Fruit fly (Drosophila melanogaster) whole organism, embryonic: Measurements from ENCODE around the gene Inx5.

Experiments used
- Aef1 ChIP-seq: fragments of 200-800 bp; sonication (Bioruptor generic); IDR thresholded peaks from 3 replicates; pipeline ENCODE4 v1.3.6; 2022; ENCODE audit warnings: missing biosample characterization, missing genetic modification characterization
- Atf6 ChIP-seq: fragments of 200-800 bp; sonication (Bioruptor generic); IDR thresholded peaks from 2 replicates; pipeline ENCODE4 v1.3.6; 2022; ENCODE audit warnings: missing biosample characterization, missing genetic modification characterization
- BtbVII ChIP-seq: fragments of 200-800 bp; sonication (Bioruptor generic); optimal IDR thresholded peaks from 3 replicates; lab custom pipeline; 2017; ENCODE audit warnings: missing biosample characterization, mild to moderate bottlenecking, missing genetic modification characterization
- CG1024 ChIP-seq: fragments of 200-800 bp; sonication (Bioruptor generic); IDR thresholded peaks from 2 replicates; pipeline ENCODE4 v1.3.6; 2022; ENCODE audit warnings: missing biosample characterization, missing genetic modification characterization
- CG10654 ChIP-seq: fragments of 200-800 bp; sonication (Bioruptor generic); optimal IDR thresholded peaks from 2 replicates; lab custom pipeline; 2016; ENCODE audit warnings: missing biosample characterization, missing genetic modification characterization
- CG11085 ChIP-seq: fragments of 200-800 bp; sonication (Bioruptor generic); IDR thresholded peaks from 2 replicates; pipeline ENCODE4 v1.3.6; 2022; ENCODE audit warnings: missing biosample characterization, missing genetic modification characterization
- CG11456 ChIP-seq: fragments of 200-800 bp; sonication (Bioruptor generic); IDR thresholded peaks from 3 replicates; pipeline ENCODE4 v1.3.6; 2022; ENCODE audit warnings: missing biosample characterization, missing genetic modification characterization
- CG13287 ChIP-seq: fragments of 200-800 bp; sonication (Bioruptor generic); IDR thresholded peaks from 2 replicates; pipeline ENCODE4 v1.3.6; 2022; ENCODE audit warnings: missing biosample characterization, missing genetic modification characterization; ENCODE audit not compliant: partially characterized antibody
- CG15073 ChIP-seq: fragments of 200-800 bp; sonication (Bioruptor generic); optimal IDR thresholded peaks from 2 replicates; lab custom pipeline; 2016; ENCODE audit warnings: missing biosample characterization, missing genetic modification characterization
- CG15269 ChIP-seq: fragments of 200-800 bp; sonication (Bioruptor generic); optimal IDR thresholded peaks from 2 replicates; lab custom pipeline; 2018; ENCODE audit warnings: missing biosample characterization, mild to moderate bottlenecking, missing genetic modification characterization, moderate library complexity
- CG1603 ChIP-seq: fragments of 200-800 bp; sonication (Bioruptor generic); optimal IDR thresholded peaks from 2 replicates; lab custom pipeline; 2019; ENCODE audit warnings: missing biosample characterization, mild to moderate bottlenecking, missing genetic modification characterization, moderate library complexity
- CG18764 ChIP-seq: fragments of 200-800 bp; sonication (Bioruptor generic); optimal IDR thresholded peaks from 3 replicates; lab custom pipeline; 2016; ENCODE audit warnings: missing biosample characterization, missing genetic modification characterization
- CG31365 ChIP-seq: fragments of 200-800 bp; sonication (Bioruptor generic); optimal IDR thresholded peaks from 2 replicates; lab custom pipeline; 2018; ENCODE audit warnings: missing biosample characterization, mild to moderate bottlenecking, missing genetic modification characterization
- CG32767 ChIP-seq: fragments of 200-800 bp; sonication (Bioruptor generic); IDR thresholded peaks from 2 replicates; pipeline ENCODE4 v1.3.6; 2022; ENCODE audit warnings: missing biosample characterization, missing genetic modification characterization
- CG4328 ChIP-seq: fragments of 200-800 bp; sonication (Bioruptor generic); optimal IDR thresholded peaks from 3 replicates; lab custom pipeline; 2017; ENCODE audit warnings: missing biosample characterization, missing genetic modification reagents, missing genetic modification characterization
- CG6765 ChIP-seq: fragments of 200-800 bp; sonication (Bioruptor generic); optimal IDR thresholded peaks from 3 replicates; lab custom pipeline; 2017; ENCODE audit warnings: missing biosample characterization, mild to moderate bottlenecking, missing genetic modification characterization
- CG7987 ChIP-seq: fragments of 200-800 bp; sonication (Bioruptor generic); optimal IDR thresholded peaks from 2 replicates; lab custom pipeline; 2018; ENCODE audit warnings: missing biosample characterization, mild to moderate bottlenecking, missing genetic modification characterization, moderate library complexity
- CG9609 ChIP-seq: fragments of 200-800 bp; sonication (Bioruptor generic); optimal IDR thresholded peaks from 3 replicates; lab custom pipeline; 2016; ENCODE audit warnings: missing biosample characterization, missing genetic modification characterization
- Dll ChIP-seq: fragments of 200-800 bp; sonication (Bioruptor generic); IDR thresholded peaks from 4 replicates; pipeline ENCODE4 v1.3.6; 2022; ENCODE audit warnings: missing biosample characterization, missing genetic modification characterization; ENCODE audit not compliant: partially characterized antibody
- Doc2 ChIP-seq: fragments of 200-800 bp; sonication (Bioruptor generic); IDR thresholded peaks from 2 replicates; pipeline ENCODE4 v1.3.6; 2022; ENCODE audit warnings: missing biosample characterization, missing genetic modification characterization
- Elba2 ChIP-seq: fragments of 200-800 bp; sonication (Bioruptor generic); optimal IDR thresholded peaks from 3 replicates; lab custom pipeline; 2016; ENCODE audit warnings: missing biosample characterization, missing genetic modification characterization
- Fer2 ChIP-seq: fragments of 200-800 bp; sonication (Bioruptor generic); optimal IDR thresholded peaks from 2 replicates; lab custom pipeline; 2018; ENCODE audit warnings: missing biosample characterization, mild to moderate bottlenecking, missing genetic modification characterization, moderate library complexity
- HLH3B ChIP-seq: fragments of 200-800 bp; sonication (Bioruptor generic); IDR thresholded peaks from 2 replicates; pipeline ENCODE4 v1.3.6; 2022; ENCODE audit warnings: missing biosample characterization, missing genetic modification characterization
- HmgD ChIP-seq: fragments of 200-800 bp; sonication (Bioruptor generic); optimal IDR thresholded peaks from 3 replicates; lab custom pipeline; 2016; ENCODE audit warnings: missing biosample characterization, missing genetic modification characterization
- HmgZ ChIP-seq: fragments of 200-800 bp; sonication (Bioruptor generic); optimal IDR thresholded peaks from 2 replicates; lab custom pipeline; 2018; ENCODE audit warnings: missing biosample characterization, mild to moderate bottlenecking, missing genetic modification characterization
- Hr3 ChIP-seq: fragments of 200-800 bp; sonication (Bioruptor generic); optimal IDR thresholded peaks from 3 replicates; lab custom pipeline; 2016; ENCODE audit warnings: missing biosample characterization, missing genetic modification characterization
- Mes4 ChIP-seq: fragments of 200-800 bp; sonication (Bioruptor generic); optimal IDR thresholded peaks from 2 replicates; lab custom pipeline; 2016; ENCODE audit warnings: missing biosample characterization, missing genetic modification characterization
- Myb ChIP-seq: fragments of 200-800 bp; sonication (Bioruptor generic); optimal IDR thresholded peaks from 2 replicates; lab custom pipeline; 2016; ENCODE audit warnings: missing biosample characterization, missing genetic modification characterization
- NfI ChIP-seq: fragments of 200-800 bp; sonication (Bioruptor generic); optimal IDR thresholded peaks from 3 replicates; lab custom pipeline; 2018; ENCODE audit warnings: missing biosample characterization, mild to moderate bottlenecking, missing genetic modification characterization, moderate library complexity
- Opbp ChIP-seq: fragments of 200-800 bp; sonication (Bioruptor generic); IDR thresholded peaks from 3 replicates; pipeline ENCODE4 v1.3.6; 2022; ENCODE audit warnings: missing biosample characterization, missing genetic modification characterization; ENCODE audit not compliant: partially characterized antibody
- Sox102F ChIP-seq: fragments of 200-800 bp; sonication (Bioruptor generic); optimal IDR thresholded peaks from 2 replicates; lab custom pipeline; 2018; ENCODE audit warnings: missing biosample characterization, mild to moderate bottlenecking, missing genetic modification characterization, moderate library complexity
- Stat92E ChIP-seq, 3 experiments: fragments of >200 bp in 2 of 3; fragments of 200-800 bp in 1 of 3; sonication (Bioruptor generic) in 1 of 3; optimal IDR thresholded peaks; 2 replicates each; lab custom pipeline; 2017 to 2019; ENCODE audit warnings: missing biosample characterization in 3 of 3, missing genetic modification characterization in 3 of 3, mild to moderate bottlenecking in 1 of 3, moderate library complexity in 1 of 3
- abd-A ChIP-seq: fragments of 200-800 bp; sonication (Bioruptor generic); optimal IDR thresholded peaks from 3 replicates; lab custom pipeline; 2019; ENCODE audit warnings: missing biosample characterization, mild to moderate bottlenecking, missing genetic modification characterization, moderate library complexity
- bsh ChIP-seq, 2 experiments: fragments of 200-800 bp; sonication (Bioruptor generic); optimal IDR thresholded peaks; 2 replicates each; lab custom pipeline; 2017 to 2018; ENCODE audit warnings: mild to moderate bottlenecking in 2 of 2, missing biosample characterization in 2 of 2, missing genetic modification characterization in 2 of 2, moderate library complexity in 1 of 2
- croc ChIP-seq: fragments of 200-800 bp; sonication (Bioruptor generic); conservative IDR thresholded peaks from 3 replicates; pipeline ENCODE4 v1.3.6; 2022; ENCODE audit warnings: missing biosample characterization, missing genetic modification characterization
- dm ChIP-seq: fragments of 200-800 bp; sonication (Bioruptor generic); optimal IDR thresholded peaks from 3 replicates; lab custom pipeline; 2016; ENCODE audit warnings: missing biosample characterization, missing genetic modification characterization
- ewg ChIP-seq: fragments of 200-800 bp; sonication (Bioruptor generic); optimal IDR thresholded peaks from 3 replicates; lab custom pipeline; 2017; ENCODE audit warnings: mild to moderate bottlenecking, missing biosample characterization, missing genetic modification reagents, missing genetic modification characterization
- gfzf ChIP-seq: fragments of 200-800 bp; sonication (Bioruptor generic); optimal IDR thresholded peaks from 2 replicates; lab custom pipeline; 2016; ENCODE audit warnings: missing biosample characterization, mild to moderate bottlenecking, missing genetic modification characterization, moderate library complexity
- ham ChIP-seq: fragments of 200-800 bp; sonication (Bioruptor generic); IDR thresholded peaks from 2 replicates; pipeline ENCODE4 v1.3.6; 2022; ENCODE audit warnings: missing biosample characterization, missing genetic modification characterization
- inv ChIP-seq: fragments of 200-800 bp; sonication (Bioruptor generic); IDR thresholded peaks from 2 replicates; pipeline ENCODE4 v1.3.6; 2022; ENCODE audit warnings: missing biosample characterization, missing genetic modification characterization; ENCODE audit not compliant: partially characterized antibody
- lola ChIP-seq, 3 experiments: fragments of >200 bp in 2 of 3; fragments of 200-800 bp in 1 of 3; sonication (Bioruptor generic) in 1 of 3; optimal IDR thresholded peaks; 2 replicates each; lab custom pipeline; 2017 to 2019; ENCODE audit warnings: missing biosample characterization in 3 of 3, missing genetic modification characterization in 3 of 3, mild to moderate bottlenecking in 1 of 3, moderate library complexity in 1 of 3
- luna ChIP-seq: fragments of 200-800 bp; sonication (Bioruptor generic); optimal IDR thresholded peaks from 2 replicates; lab custom pipeline; 2016; ENCODE audit warnings: missing biosample characterization, missing genetic modification characterization
- maf-S ChIP-seq: fragments of 200-800 bp; sonication (Bioruptor generic); optimal IDR thresholded peaks from 2 replicates; lab custom pipeline; 2016; ENCODE audit warnings: missing biosample characterization, missing genetic modification characterization
- mirr ChIP-seq: fragments of 200-800 bp; sonication (Bioruptor generic); optimal IDR thresholded peaks from 3 replicates; lab custom pipeline; 2018; ENCODE audit warnings: missing biosample characterization, mild to moderate bottlenecking, missing genetic modification characterization
- phol ChIP-seq: fragments of 200-800 bp; sonication (Bioruptor generic); optimal IDR thresholded peaks from 3 replicates; lab custom pipeline; 2018; ENCODE audit warnings: missing biosample characterization, mild to moderate bottlenecking, missing genetic modification characterization, moderate library complexity
- rib ChIP-seq: fragments of 200-800 bp; sonication (Bioruptor generic); IDR thresholded peaks from 2 replicates; pipeline ENCODE4 v1.3.6; 2022; ENCODE audit warnings: missing biosample characterization, missing genetic modification characterization
- sima ChIP-seq: fragments of 200-800 bp; sonication (Bioruptor generic); optimal IDR thresholded peaks from 2 replicates; lab custom pipeline; 2016; ENCODE audit warnings: missing biosample characterization, missing genetic modification characterization
- sna ChIP-seq: fragments of 200-800 bp; sonication (Bioruptor generic); IDR thresholded peaks from 2 replicates; pipeline ENCODE4 v1.3.6; 2022; ENCODE audit warnings: missing biosample characterization, missing genetic modification characterization; ENCODE audit not compliant: partially characterized antibody
- sob ChIP-seq: fragments of 200-800 bp; sonication (Bioruptor generic); IDR thresholded peaks from 2 replicates; pipeline ENCODE4 v1.3.6; 2022; ENCODE audit warnings: missing biosample characterization, missing genetic modification characterization
- tup ChIP-seq: fragments of 200-800 bp; sonication (Bioruptor generic); optimal IDR thresholded peaks from 2 replicates; lab custom pipeline; 2016; ENCODE audit warnings: missing biosample characterization, mild to moderate bottlenecking, missing genetic modification characterization, moderate library complexity

Gene Inx5

DNA sequence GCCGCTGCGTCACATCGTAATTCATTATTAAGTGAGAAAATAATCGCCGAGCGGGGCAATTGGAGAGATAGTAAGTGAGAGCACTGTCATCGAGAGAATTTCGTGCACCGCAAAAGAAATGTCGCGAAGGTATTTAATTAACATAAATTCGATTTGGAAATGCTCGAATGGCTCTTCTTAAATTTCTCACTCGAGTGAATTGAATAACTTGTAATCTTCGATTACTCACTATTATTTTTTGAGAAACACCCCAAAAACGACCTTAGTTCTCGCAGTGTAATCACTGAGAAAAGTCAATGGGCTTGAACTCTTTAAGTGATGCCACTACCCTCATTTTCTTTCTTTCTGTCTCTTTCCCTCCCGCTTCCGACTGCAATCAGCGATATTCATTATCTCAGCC is 15.7 kb downstream of the Inx5 start (continued):
- peak; percentile 55 for TF ChIP-seq tup (GFP tag; lab: Kevin White, UChicago)
- peak; percentile 77 for TF ChIP-seq CG10654 (GFP tag; lab: Kevin White, UChicago)
- no peak for TF ChIP-seq CG11085 (GFP tag; lab: Robert Waterston, UW)
- TF ChIP-seq CG15269, result peak; percentile 45
- TF ChIP-seq CG18764 (GFP tag; lab: Kevin White, UChicago), result peak; percentile 84
- TF ChIP-seq Mes4 (GFP tag; lab: Kevin White, UChicago), result peak; percentile 89
- TF ChIP-seq NfI (GFP tag; lab: Kevin White, UChicago), result peak; percentile 71
- peak in 1 of 3 experiments; percentile 91 for TF ChIP-seq Stat92E (GFP tag; optimal IDR thresholded peaks at IDR 0.05; lab: Kevin White, UChicago)
- TF ChIP-seq Opbp (GFP tag; lab: Robert Waterston, UW), result no peak
- peak; percentile 88 for TF ChIP-seq croc (GFP tag; lab: Robert Waterston, UW)
- no peak for TF ChIP-seq CG13287 (GFP tag; lab: Robert Waterston, UW)
- TF ChIP-seq CG32767, result peak; percentile 57; the same call in 1 of the 2 replicates
- TF ChIP-seq HLH3B (GFP tag; lab: Robert Waterston, UW), result peak; percentile 87
- TF ChIP-seq Fer2 (tag; lab: Kevin White, UChicago), result no peak
- TF ChIP-seq CG11456 (GFP tag; lab: Robert Waterston, UW), result peak; percentile 66; the same call in 1 of the 3 replicates
- TF ChIP-seq rib (GFP tag; lab: Robert Waterston, UW), result 0 out of 2 replicates have a peak, but pooled peaks have one; percentile 42
- peak; percentile 73 for TF ChIP-seq maf-S (GFP tag; lab: Kevin White, UChicago)
- peak; percentile 73 for TF ChIP-seq sob
- TF ChIP-seq bsh (GFP tag; optimal IDR thresholded peaks at IDR 0.05; lab: Kevin White, UChicago), result peak; percentile 85 to 96
- TF ChIP-seq Dll, result no peak
- no peak for TF ChIP-seq BtbVII (GFP tag; lab: Kevin White, UChicago)
- peak; percentile 42 for TF ChIP-seq CG7987 (GFP tag; lab: Kevin White, UChicago)
- peak; percentile 84 for TF ChIP-seq ewg
- peak; percentile 46 for TF ChIP-seq HmgZ
- TF ChIP-seq Aef1, result peak; percentile 56
- TF ChIP-seq phol (tag; lab: Kevin White, UChicago), result peak; percentile 91
- TF ChIP-seq sima (GFP tag; lab: Kevin White, UChicago), result peak; percentile 60
- peak; percentile 45 for TF ChIP-seq CG15073 (GFP tag; lab: Kevin White, UChicago)
- TF ChIP-seq dm (GFP tag; lab: Kevin White, UChicago), result peak; percentile 64
- no peak for TF ChIP-seq ham (GFP tag; lab: Robert Waterston, UW)
- peak; percentile 59 for TF ChIP-seq CG31365 (tag; lab: Kevin White, UChicago)
- TF ChIP-seq CG6765 (GFP tag; lab: Kevin White, UChicago), result no peak
- TF ChIP-seq sna, result no peak
- peak; percentile 87 for TF ChIP-seq CG1024
- TF ChIP-seq CG4328, result peak; percentile 1
- TF ChIP-seq CG1603 (tag; lab: Kevin White, UChicago), result peak; percentile 96
- TF ChIP-seq Elba2 (GFP tag; lab: Kevin White, UChicago), result peak; percentile 29
- peak; percentile 83 for TF ChIP-seq Hr3 (GFP tag; lab: Kevin White, UChicago)
- no peak for TF ChIP-seq luna
- TF ChIP-seq HmgD (GFP tag; lab: Kevin White, UChicago), result peak; percentile 46
- peak; percentile 56; the same call in 1 of the 2 replicates for TF ChIP-seq Atf6
- TF ChIP-seq lola (GFP tag; optimal IDR thresholded peaks at IDR 0.05; lab: Kevin White, UChicago), result peak in 1 of 3 experiments; percentile 94
- no peak for TF ChIP-seq mirr
- TF ChIP-seq Doc2 (GFP tag; lab: Robert Waterston, UW), result no peak
- peak; percentile 86 for TF ChIP-seq CG9609
- no peak for TF ChIP-seq abd-A
- TF ChIP-seq Sox102F (GFP tag; lab: Kevin White, UChicago), result peak; percentile 91
- peak; percentile 48 for TF ChIP-seq Myb (GFP tag; lab: Kevin White, UChicago)
- TF ChIP-seq inv, result no peak
- no peak for TF ChIP-seq gfzf
